Worm (Caenorhabditis elegans) whole organism, L4/young adult: Measurements from ENCODE around the gene T25G12.6.

Experiments
- W03F9.2 ChIP-seq: fragments of 150-350 bp; optimal IDR thresholded peaks from 2 replicates; lab custom pipeline; 2014; ENCODE audit warnings: missing biosample characterization, missing genetic modification characterization
- dao-5 ChIP-seq: sonication (generic microtip); optimal IDR thresholded peaks from 2 replicates; lab custom pipeline; 2016; ENCODE audit warnings: missing genotype, missing genetic modification characterization, moderate library complexity, missing compliant biosample characterization
- him-1 ChIP-seq: sonication (generic microtip); optimal IDR thresholded peaks from 2 replicates; lab custom pipeline; 2016; ENCODE audit warnings: missing genotype, missing genetic modification reagents, missing genetic modification characterization, missing compliant biosample characterization

Gene T25G12.6

ce11 chrX:17215753-17216152 is 14.3 kb downstream of the T25G12.6 start:
- TF ChIP-seq him-1 (tag; lab: Kevin White, UChicago) (no peak), dao-5 (tag; lab: Kevin White, UChicago) (no peak), W03F9.2 (tag; lab: Kevin White, UChicago) (no peak)

- TF ChIP-seq dao-5 (tag; lab: Kevin White, UChicago): no peak
- TF ChIP-seq W03F9.2 (tag; lab: Kevin White, UChicago): no peak
- TF ChIP-seq him-1 (tag; lab: Kevin White, UChicago): no peak
Measured at ce11 chrX:17214803-17215202, 15.2 kb downstream of the T25G12.6 start, which contains the start of gene acdh-10. acdh-10 (minus strand) TSS chrX:17214903.

ce11 chrX:17211513-17211912 is 18.5 kb downstream of the T25G12.6 start:
- TF ChIP-seq W03F9.2 (tag; lab: Kevin White, UChicago) (no peak), dao-5 (tag; lab: Kevin White, UChicago) (no peak), him-1 (tag; lab: Kevin White, UChicago) (no peak)

ce11 chrX:17209265-17209664 is 20.7 kb downstream of the T25G12.6 start, which contains the start of gene T08G2.2:
T08G2.2 (minus strand) TSS chrX:17209365.
- TF ChIP-seq dao-5 (tag; lab: Kevin White, UChicago) (no peak), him-1 (tag; lab: Kevin White, UChicago) (no peak), W03F9.2 (tag; lab: Kevin White, UChicago) (no peak)

- TF ChIP-seq dao-5 (tag; lab: Kevin White, UChicago): no peak
- TF ChIP-seq W03F9.2 (tag; lab: Kevin White, UChicago): no peak
- no peak for TF ChIP-seq him-1 (tag; lab: Kevin White, UChicago)
Measured at ce11 chrX:17205853-17206252, 24.2 kb downstream of the T25G12.6 start.

- TF ChIP-seq W03F9.2 (tag; lab: Kevin White, UChicago): no peak
- TF ChIP-seq dao-5 (tag; lab: Kevin White, UChicago): no peak
- no peak for TF ChIP-seq him-1 (tag; lab: Kevin White, UChicago)
Measured at ce11 chrX:17203399-17203798, 26.6 kb downstream of the T25G12.6 start.

- TF ChIP-seq dao-5 (tag; lab: Kevin White, UChicago) (no peak), him-1 (tag; lab: Kevin White, UChicago) (no peak), W03F9.2 (tag; lab: Kevin White, UChicago) (no peak)
Measured at ce11 chrX:17197824-17198223, 32.2 kb downstream of the T25G12.6 start.

ce11 chrX:17195080-17195479 is 34.9 kb downstream of the T25G12.6 start, which contains the start of gene B0302.5:
B0302.5 (minus strand) TSS chrX:17195137.
- TF ChIP-seq W03F9.2 (tag; lab: Kevin White, UChicago): no peak
- no peak for TF ChIP-seq dao-5 (tag; lab: Kevin White, UChicago)
- TF ChIP-seq him-1 (tag; lab: Kevin White, UChicago): no peak

- TF ChIP-seq W03F9.2 (tag; lab: Kevin White, UChicago) (no peak), dao-5 (tag; lab: Kevin White, UChicago) (no peak), him-1 (tag; lab: Kevin White, UChicago) (no peak)
Measured at ce11 chrX:17185696-17186430, 44.1 kb downstream of the T25G12.6 start, which contains the start of gene sid-3. sid-3 (plus strand) TSS chrX:17186380.

ce11 chrX:17184363-17184762 is 45.6 kb downstream of the T25G12.6 start:
- TF ChIP-seq dao-5 (tag; lab: Kevin White, UChicago): no peak
- TF ChIP-seq W03F9.2 (tag; lab: Kevin White, UChicago): peak; percentile 58
- TF ChIP-seq him-1 (tag; lab: Kevin White, UChicago): no peak

- peak; percentile 62 for TF ChIP-seq W03F9.2 (tag; lab: Kevin White, UChicago)
- TF ChIP-seq him-1 (tag; lab: Kevin White, UChicago): no peak
Measured at ce11 chrX:17181220-17181619, 48.8 kb downstream of the T25G12.6 start.

ce11 chrX:17180135-17180534 is 49.9 kb downstream of the T25G12.6 start:
- TF ChIP-seq dao-5 (tag; lab: Kevin White, UChicago): no peak
- TF ChIP-seq him-1 (tag; lab: Kevin White, UChicago): no peak
- TF ChIP-seq W03F9.2 (tag; lab: Kevin White, UChicago): no peak

ce11 chrX:17178239-17178638 is 51.8 kb downstream of the T25G12.6 start, which contains the start of gene B0302.2:
B0302.2 (plus strand) TSS chrX:17178539.
- TF ChIP-seq dao-5 (tag; lab: Kevin White, UChicago): no peak
- no peak for TF ChIP-seq him-1 (tag; lab: Kevin White, UChicago)

- no peak for TF ChIP-seq dao-5 (tag; lab: Kevin White, UChicago)
- TF ChIP-seq W03F9.2 (tag; lab: Kevin White, UChicago): no peak
- no peak for TF ChIP-seq him-1 (tag; lab: Kevin White, UChicago)
Measured at ce11 chrX:17176677-17177076, 53.3 kb downstream of the T25G12.6 start, which contains the start of gene B0302.4. B0302.4 (minus strand) TSS chrX:17176777.
